Fruit fly (Drosophila melanogaster) whole organism, adult: ENCODE measurements around the gene wit.

Source experiments
- CG11617 ChIP-seq: fragments of 200-800 bp; sonication (Bioruptor generic); optimal IDR thresholded peaks from 2 replicates; lab custom pipeline; 2017; ENCODE audit warnings: mild to moderate bottlenecking, missing biosample characterization, missing genetic modification reagents, missing genetic modification characterization
- CG14711 ChIP-seq: fragments of 200-800 bp; sonication (Bioruptor generic); optimal IDR thresholded peaks from 2 replicates; lab custom pipeline; 2018; ENCODE audit warnings: missing biosample characterization, mild to moderate bottlenecking, missing genetic modification characterization, moderate library complexity
- CG33017 ChIP-seq: fragments of 200-800 bp; sonication (Bioruptor generic); optimal IDR thresholded peaks from 2 replicates; lab custom pipeline; 2018; ENCODE audit warnings: missing biosample characterization, mild to moderate bottlenecking, missing genetic modification characterization, moderate library complexity
- CG5204 ChIP-seq: fragments of 200-800 bp; sonication (Bioruptor generic); optimal IDR thresholded peaks from 2 replicates; lab custom pipeline; 2016; ENCODE audit warnings: missing biosample characterization, missing genetic modification characterization
- cic ChIP-seq: fragments of 200-800 bp; sonication (Bioruptor generic); optimal IDR thresholded peaks from 2 replicates; lab custom pipeline; 2017; ENCODE audit warnings: missing biosample characterization, mild to moderate bottlenecking, missing genetic modification characterization, moderate library complexity
- ovo ChIP-seq: fragments of 200-800 bp; sonication (Bioruptor generic); optimal IDR thresholded peaks from 2 replicates; lab custom pipeline; 2016; ENCODE audit warnings: missing biosample characterization, missing genetic modification characterization

DNA sequence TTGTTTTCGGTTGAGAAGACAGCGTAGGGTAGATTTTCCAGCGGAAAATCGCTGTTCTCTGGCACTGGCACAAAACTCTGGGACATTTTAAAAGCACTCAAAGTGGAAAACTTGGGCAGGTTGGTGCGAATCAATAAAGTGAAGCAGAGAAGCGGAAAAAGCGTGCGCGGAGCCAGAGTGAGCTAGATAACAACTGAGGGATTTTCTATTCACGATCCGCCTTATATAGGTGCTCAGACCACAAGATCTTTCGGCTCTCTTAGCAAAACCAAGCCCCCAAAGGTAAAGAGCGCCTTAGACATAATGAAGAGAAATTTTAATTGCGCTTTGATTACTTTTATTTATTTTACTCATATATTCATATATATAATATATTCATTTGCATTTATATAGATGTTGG lies 2.2 kb upstream of the wit start, which contains the start of gene Faa:
- TF ChIP-seq cic (GFP tag; lab: Kevin White, UChicago) (no peak), ovo (GFP tag; lab: Kevin White, UChicago) (no peak), CG33017 (tag; lab: Kevin White, UChicago) (no peak), CG14711 (tag; lab: Kevin White, UChicago) (no peak), CG5204 (GFP tag; lab: Kevin White, UChicago) (no peak), CG11617 (GFP tag; lab: Kevin White, UChicago) (no peak)
